Worm (Caenorhabditis elegans) whole organism, L4/young adult: Measurements from ENCODE around the gene C16C8.19.
"Not testable (repeated sequence)": the region's sequence is repeated elsewhere in the genome, so short reads cannot be mapped to it uniquely, and the experiment has no call there.

Experiments used
- W03F9.2 ChIP-seq: fragments of 150-350 bp; optimal IDR thresholded peaks from 2 replicates; lab custom pipeline; 2014; ENCODE audit warnings: missing biosample characterization, missing genetic modification characterization
- dao-5 ChIP-seq: sonication (generic microtip); optimal IDR thresholded peaks from 2 replicates; lab custom pipeline; 2016; ENCODE audit warnings: missing genotype, missing genetic modification characterization, moderate library complexity, missing compliant biosample characterization

- not testable (repeated sequence) for TF ChIP-seq dao-5 (tag; lab: Kevin White, UChicago); W03F9.2
Observed at ce11 chrII:3449514-3449913, 8.8 kb upstream of the C16C8.19 start, which contains the start of gene C16C8.14.
